Worm (Caenorhabditis elegans) whole organism, L1 larva: ENCODE measurements around the gene gldi-3.

Experiments
- C04F5.9 ChIP-seq: sonication (generic microtip); optimal IDR thresholded peaks from 2 replicates; lab custom pipeline; 2016; ENCODE audit warnings: missing genetic modification characterization, missing compliant biosample characterization
- C16A3.4 ChIP-seq: fragments of 150-350 bp; optimal IDR thresholded peaks from 2 replicates; lab custom pipeline; 2014; ENCODE audit warnings: missing biosample characterization, missing genetic modification characterization
- F16B12.6 ChIP-seq: fragments of 150-350 bp; optimal IDR thresholded peaks from 2 replicates; lab custom pipeline; 2014; ENCODE audit warnings: missing biosample characterization, missing genetic modification characterization
- aha-1 ChIP-seq: fragments of 150-350 bp; optimal IDR thresholded peaks from 2 replicates; lab custom pipeline; 2014; ENCODE audit warnings: missing biosample characterization, missing genetic modification characterization
- aly-2 ChIP-seq: fragments of 150-350 bp; optimal IDR thresholded peaks from 2 replicates; lab custom pipeline; 2014; ENCODE audit warnings: missing biosample characterization, missing genetic modification characterization
- blmp-1 ChIP-seq: fragments of 150-350 bp; optimal IDR thresholded peaks from 2 replicates; lab custom pipeline; 2014; ENCODE audit warnings: missing biosample characterization, missing genetic modification characterization
- ceh-8 ChIP-seq: fragments of 200-800 bp; sonication (Bioruptor generic); optimal IDR thresholded peaks from 2 replicates; lab custom pipeline; 2018; ENCODE audit warnings: mild to moderate bottlenecking, missing genetic modification characterization, moderate library complexity, missing compliant biosample characterization
- ceh-82 ChIP-seq, 3 experiments: fragments of 150-350 bp in 1 of 3; sonication (generic microtip) in 2 of 3; optimal IDR thresholded peaks; 2 replicates each; lab custom pipeline; 2014 to 2017; ENCODE audit warnings: missing biosample characterization in 3 of 3, missing genetic modification characterization in 3 of 3
- ceh-88 ChIP-seq: fragments of 200-800 bp; sonication (Bioruptor generic); IDR thresholded peaks from 2 replicates; pipeline ENCODE4 v1.3.6; 2022; ENCODE audit warnings: missing genetic modification characterization, missing compliant biosample characterization
- ces-1 ChIP-seq: fragments of 150-350 bp; optimal IDR thresholded peaks from 2 replicates; lab custom pipeline; 2014; ENCODE audit warnings: missing biosample characterization, missing genetic modification reagents, missing genetic modification characterization
- dsc-1 ChIP-seq: sonication (generic microtip); optimal IDR thresholded peaks from 2 replicates; lab custom pipeline; 2016; ENCODE audit warnings: mild to moderate bottlenecking, missing genetic modification characterization, missing compliant biosample characterization
- efl-1 ChIP-seq, 4 experiments: fragments of 150-350 bp; optimal IDR thresholded peaks in 3 of 4; peaks in 1 of 4; 1 replicate in 1 of 4; 2 replicates in 3 of 4; lab custom pipeline; 2014; ENCODE audit warnings: missing biosample characterization in 2 of 4, missing genetic modification characterization in 2 of 4, missing genetic modification reagents in 2 of 4
- efl-3 ChIP-seq: fragments of 200-800 bp; sonication (Bioruptor generic); optimal IDR thresholded peaks from 2 replicates; lab custom pipeline; 2018; ENCODE audit warnings: mild to moderate bottlenecking, missing genetic modification characterization, missing compliant biosample characterization
- egl-13 ChIP-seq: sonication (generic microtip); optimal IDR thresholded peaks from 2 replicates; lab custom pipeline; 2016; ENCODE audit warnings: missing genotype, missing genetic modification reagents, missing genetic modification characterization, missing compliant biosample characterization
- egl-27 ChIP-seq, 2 experiments: fragments of 150-350 bp in 1 of 2; sonication (generic microtip); optimal IDR thresholded peaks; 3 replicates each; lab custom pipeline; 2017 to 2018; ENCODE audit warnings: missing biosample characterization in 2 of 2, missing genetic modification characterization in 2 of 2, missing genetic modification reagents in 2 of 2
- elt-2 ChIP-seq: sonication (generic microtip); optimal IDR thresholded peaks from 2 replicates; lab custom pipeline; 2016; ENCODE audit warnings: missing genetic modification characterization, mild to moderate bottlenecking, inconsistent platforms, missing compliant biosample characterization, missing genetic modification reagents
- fkh-10 ChIP-seq: sonication (generic microtip); optimal IDR thresholded peaks from 2 replicates; lab custom pipeline; 2017; ENCODE audit warnings: missing biosample characterization, missing genetic modification reagents, missing genetic modification characterization
- fkh-8 ChIP-seq: sonication (generic microtip); optimal IDR thresholded peaks from 2 replicates; lab custom pipeline; 2016; ENCODE audit warnings: mild to moderate bottlenecking, missing genetic modification characterization, missing compliant biosample characterization
- fos-1 ChIP-seq: fragments of 150-350 bp; optimal IDR thresholded peaks from 2 replicates; lab custom pipeline; 2014; ENCODE audit warnings: missing biosample characterization, missing genetic modification characterization
- hlh-4 ChIP-seq: sonication (generic microtip); optimal IDR thresholded peaks from 2 replicates; lab custom pipeline; 2016; ENCODE audit warnings: mild to moderate bottlenecking, missing genetic modification characterization, missing compliant biosample characterization
- irx-1 ChIP-seq: sonication (generic microtip); optimal IDR thresholded peaks from 2 replicates; lab custom pipeline; 2016; ENCODE audit warnings: missing genetic modification characterization, missing compliant biosample characterization
- jun-1 ChIP-seq: fragments of 150-350 bp; optimal IDR thresholded peaks from 2 replicates; lab custom pipeline; 2014; ENCODE audit warnings: missing biosample characterization, missing genetic modification reagents, missing genetic modification characterization
- lin-13 ChIP-seq: fragments of 150-350 bp; optimal IDR thresholded peaks from 2 replicates; lab custom pipeline; 2014; ENCODE audit warnings: missing biosample characterization, missing genetic modification reagents, missing genetic modification characterization
- lin-14 ChIP-seq: fragments of 200-800 bp; sonication (Bioruptor generic); optimal IDR thresholded peaks from 2 replicates; lab custom pipeline; 2018; ENCODE audit warnings: mild to moderate bottlenecking, missing genetic modification characterization, moderate library complexity, missing compliant biosample characterization
- lir-3 ChIP-seq: sonication (generic microtip); optimal IDR thresholded peaks from 2 replicates; lab custom pipeline; 2016; ENCODE audit warnings: mild to moderate bottlenecking, missing genetic modification characterization, moderate library complexity, missing compliant biosample characterization; ENCODE audit not compliant: poor library complexity
- lsy-2 ChIP-seq, 2 experiments: fragments of 150-350 bp; optimal IDR thresholded peaks; 2 replicates each; lab custom pipeline; 2014; ENCODE audit warnings: missing biosample characterization in 2 of 2, missing genetic modification characterization in 2 of 2
- mep-1 ChIP-seq: fragments of 150-350 bp; optimal IDR thresholded peaks from 2 replicates; lab custom pipeline; 2014; ENCODE audit warnings: missing biosample characterization, missing genetic modification characterization
- nhr-20 ChIP-seq: sonication (generic microtip); optimal IDR thresholded peaks from 2 replicates; lab custom pipeline; 2016; ENCODE audit warnings: mild to moderate bottlenecking, missing genetic modification characterization, missing compliant biosample characterization
- nhr-237 ChIP-seq: fragments of 150-350 bp; optimal IDR thresholded peaks from 2 replicates; lab custom pipeline; 2014; ENCODE audit warnings: missing biosample characterization, missing genetic modification characterization
- nhr-28 ChIP-seq: fragments of 150-350 bp; optimal IDR thresholded peaks from 2 replicates; lab custom pipeline; 2014; ENCODE audit warnings: missing biosample characterization, missing genetic modification characterization
- nhr-47 ChIP-seq: sonication (generic microtip); optimal IDR thresholded peaks from 2 replicates; lab custom pipeline; 2016; ENCODE audit warnings: mild to moderate bottlenecking, missing genetic modification characterization, moderate library complexity, missing compliant biosample characterization
- nhr-71 ChIP-seq: sonication (generic microtip); optimal IDR thresholded peaks from 2 replicates; lab custom pipeline; 2016; ENCODE audit warnings: mild to moderate bottlenecking, missing genetic modification characterization, moderate library complexity, missing compliant biosample characterization
- nhr-77 ChIP-seq: fragments of 150-350 bp; optimal IDR thresholded peaks from 2 replicates; lab custom pipeline; 2014; ENCODE audit warnings: missing biosample characterization, missing genetic modification characterization
- nhr-84 ChIP-seq: sonication (generic microtip); optimal IDR thresholded peaks from 2 replicates; lab custom pipeline; 2017; ENCODE audit warnings: missing biosample characterization, missing genetic modification characterization
- nhr-90 ChIP-seq: sonication (generic microtip); optimal IDR thresholded peaks from 2 replicates; lab custom pipeline; 2016; ENCODE audit warnings: mild to moderate bottlenecking, missing genetic modification characterization, missing compliant biosample characterization; ENCODE audit not compliant: poor library complexity
- pax-3 ChIP-seq: fragments of 200-800 bp; sonication (Bioruptor generic); optimal IDR thresholded peaks from 2 replicates; lab custom pipeline; 2018; ENCODE audit warnings: mild to moderate bottlenecking, missing genetic modification characterization, moderate library complexity, missing compliant biosample characterization
- rnt-1 ChIP-seq: sonication (generic microtip); optimal IDR thresholded peaks from 2 replicates; lab custom pipeline; 2016; ENCODE audit warnings: mild to moderate bottlenecking, missing genetic modification characterization, moderate library complexity, missing compliant biosample characterization
- snpc-4 ChIP-seq: fragments of 150-350 bp; optimal IDR thresholded peaks from 2 replicates; lab custom pipeline; 2014; ENCODE audit warnings: missing biosample characterization, missing genetic modification characterization
- snu-23 ChIP-seq: sonication (generic microtip); optimal IDR thresholded peaks from 2 replicates; lab custom pipeline; 2016; ENCODE audit warnings: missing genetic modification characterization, missing compliant biosample characterization
- sptf-1 ChIP-seq: fragments of 150-350 bp; optimal IDR thresholded peaks from 2 replicates; lab custom pipeline; 2014; ENCODE audit warnings: missing biosample characterization, missing genetic modification characterization
- sup-37 ChIP-seq: fragments of 200-800 bp; sonication (Bioruptor generic); optimal IDR thresholded peaks from 2 replicates; lab custom pipeline; 2018; ENCODE audit warnings: mild to moderate bottlenecking, missing genetic modification characterization, missing compliant biosample characterization
- swsn-7 ChIP-seq: sonication (generic microtip); optimal IDR thresholded peaks from 2 replicates; lab custom pipeline; 2016; ENCODE audit warnings: missing genetic modification characterization, missing compliant biosample characterization
- unc-30 ChIP-seq: sonication (generic microtip); optimal IDR thresholded peaks from 2 replicates; lab custom pipeline; 2017; ENCODE audit warnings: missing biosample characterization, missing genetic modification characterization
- unc-62 ChIP-seq: fragments of 150-350 bp; optimal IDR thresholded peaks from 2 replicates; lab custom pipeline; 2014; ENCODE audit warnings: missing biosample characterization, missing genetic modification reagents, missing genetic modification characterization
- unc-86 ChIP-seq: sonication (generic microtip); optimal IDR thresholded peaks from 2 replicates; lab custom pipeline; 2016; ENCODE audit warnings: missing genetic modification characterization, missing compliant biosample characterization
- zag-1 ChIP-seq: fragments of 150-350 bp; optimal IDR thresholded peaks from 2 replicates; lab custom pipeline; 2014; ENCODE audit warnings: missing biosample characterization, missing genetic modification characterization
- zip-4 ChIP-seq: fragments of 200-800 bp; sonication (Bioruptor generic); optimal IDR thresholded peaks from 2 replicates; lab custom pipeline; 2018; ENCODE audit warnings: mild to moderate bottlenecking, missing genetic modification characterization, moderate library complexity, missing compliant biosample characterization
- ztf-4 ChIP-seq: fragments of 150-350 bp; optimal IDR thresholded peaks from 2 replicates; lab custom pipeline; 2014; ENCODE audit warnings: missing biosample characterization, missing genetic modification characterization

gldi-3 gene

ce11 chrII:9263784-9264183 lies 16.1 kb downstream of the gldi-3 start:
- TF ChIP-seq egl-27 (tag; optimal IDR thresholded peaks at IDR 0.05; lab: Kevin White, UChicago), result no peak
- TF ChIP-seq zip-4, result no peak
- TF ChIP-seq aly-2 (tag; lab: Kevin White, UChicago), result no peak
- peak; percentile 96 for TF ChIP-seq fkh-8 (tag; lab: Kevin White, UChicago)
- peak; percentile 71 for TF ChIP-seq dsc-1
- no peak for TF ChIP-seq F16B12.6
- peak; percentile 48 for TF ChIP-seq swsn-7 (tag; lab: Kevin White, UChicago)
- TF ChIP-seq unc-30 (tag; lab: Kevin White, UChicago), result no peak
- TF ChIP-seq nhr-77 (tag; lab: Kevin White, UChicago), result no peak
- peak; percentile 28 for TF ChIP-seq fkh-10 (GFP tag; lab: Kevin White, UChicago)
- TF ChIP-seq nhr-20 (tag; lab: Kevin White, UChicago), result peak; percentile 15
- no peak for TF ChIP-seq sup-37 (GFP tag; lab: Kevin White, UChicago)
- no peak for TF ChIP-seq nhr-237
- peak; percentile 51 for TF ChIP-seq ceh-8 (GFP tag; lab: Kevin White, UChicago)
- peak; percentile 27 for TF ChIP-seq lir-3 (tag; lab: Kevin White, UChicago)
- TF ChIP-seq ztf-4 (tag; lab: Kevin White, UChicago), result no peak
- no peak for TF ChIP-seq nhr-28
- TF ChIP-seq aha-1 (tag; lab: Kevin White, UChicago), result no peak
- TF ChIP-seq nhr-84, result no peak
- TF ChIP-seq ces-1 (GFP tag; lab: Kevin White, UChicago), result no peak
- peak; percentile 56 for TF ChIP-seq lin-14 (GFP tag; lab: Kevin White, UChicago)
- peak; percentile 3 for TF ChIP-seq rnt-1 (tag; lab: Kevin White, UChicago)
- TF ChIP-seq sptf-1, result no peak
- peak; percentile 3 for TF ChIP-seq snu-23 (GFP tag; lab: Kevin White, UChicago)
- TF ChIP-seq unc-86 (tag; lab: Kevin White, UChicago), result no peak
- no peak for TF ChIP-seq jun-1 (tag; lab: Kevin White, UChicago)
- TF ChIP-seq lin-13 (GFP tag; lab: Kevin White, UChicago), result no peak
- TF ChIP-seq nhr-47 (tag; lab: Kevin White, UChicago), result peak; percentile 77
- TF ChIP-seq mep-1 (tag; lab: Kevin White, UChicago), result peak; percentile 7
- no peak for TF ChIP-seq zag-1 (tag; lab: Kevin White, UChicago)
- TF ChIP-seq egl-13 (tag; lab: Kevin White, UChicago), result peak; percentile 88
- TF ChIP-seq lsy-2 (tag; optimal IDR thresholded peaks at IDR 0.05; lab: Kevin White, UChicago), result peak in 1 of 2 experiments; percentile 8
- no peak for TF ChIP-seq C16A3.4
- TF ChIP-seq pax-3, result peak; percentile 66
- TF ChIP-seq nhr-71 (tag; lab: Kevin White, UChicago), result peak; percentile 75
- no peak for TF ChIP-seq efl-1 (optimal IDR thresholded peaks at IDR 0.05; lab: Kevin White, UChicago)
- TF ChIP-seq efl-1 (GFP tag; optimal IDR thresholded peaks at IDR 0.05 in 1 of 2; lab: Kevin White, UChicago), result peak in 1 of 2 experiments; percentile 63
- peak; percentile 21 for TF ChIP-seq irx-1
- TF ChIP-seq elt-2 (tag; lab: Kevin White, UChicago), result no peak

ce11 chrII:9262845-9263402 lies 17.0 kb downstream of the gldi-3 start:
- no peak for TF ChIP-seq ceh-82 (tag; optimal IDR thresholded peaks at IDR 0.05; lab: Kevin White, UChicago)
- no peak for TF ChIP-seq snpc-4 (tag; lab: Kevin White, UChicago)
- TF ChIP-seq unc-30 (tag; lab: Kevin White, UChicago), result no peak
- TF ChIP-seq nhr-90 (tag; lab: Kevin White, UChicago), result no peak
- no peak for TF ChIP-seq efl-3 (GFP tag; lab: Kevin White, UChicago)
- no peak for TF ChIP-seq zip-4
- TF ChIP-seq C16A3.4, result no peak
- TF ChIP-seq irx-1, result no peak
- TF ChIP-seq blmp-1, result no peak
- TF ChIP-seq egl-27 (tag; optimal IDR thresholded peaks at IDR 0.05; lab: Kevin White, UChicago), result no peak
- TF ChIP-seq C04F5.9 (tag; lab: Kevin White, UChicago), result no peak
- no peak for TF ChIP-seq sptf-1
- no peak for TF ChIP-seq unc-62 (GFP tag; lab: Kevin White, UChicago)
- no peak for TF ChIP-seq ces-1 (GFP tag; lab: Kevin White, UChicago)
- TF ChIP-seq hlh-4 (tag; lab: Kevin White, UChicago), result no peak
- no peak for TF ChIP-seq nhr-20 (tag; lab: Kevin White, UChicago)
- TF ChIP-seq fos-1 (tag; lab: Kevin White, UChicago), result no peak
- no peak for TF ChIP-seq jun-1 (tag; lab: Kevin White, UChicago)
- no peak for TF ChIP-seq nhr-71 (tag; lab: Kevin White, UChicago)
- TF ChIP-seq ceh-88 (GFP tag; lab: Robert Waterston, UW), result no peak
- TF ChIP-seq, all 84 proteins: peak for 0
